Fruit fly (Drosophila melanogaster) whole organism, prepupa: ENCODE results near the gene Itgbn.

Experiments used
- Blimp-1 ChIP-seq: fragments of 200-800 bp; sonication (Bioruptor generic); optimal IDR thresholded peaks from 3 replicates; lab custom pipeline; 2017; ENCODE audit warnings: missing biosample characterization, missing genetic modification characterization, mild to moderate bottlenecking, moderate library complexity, missing genetic modification reagents
- CG10669 ChIP-seq: fragments of 200-800 bp; sonication (Bioruptor generic); optimal IDR thresholded peaks from 3 replicates; lab custom pipeline; 2018; ENCODE audit warnings: missing biosample characterization, mild to moderate bottlenecking, missing genetic modification characterization, moderate library complexity
- CG11294 ChIP-seq: fragments of 200-800 bp; sonication (Bioruptor generic); IDR thresholded peaks from 2 replicates; pipeline ENCODE4 v1.3.6; 2022; ENCODE audit warnings: missing biosample characterization, missing genetic modification characterization
- CG15336 ChIP-seq: fragments of 200-800 bp; sonication (Bioruptor generic); IDR thresholded peaks from 2 replicates; pipeline ENCODE4 v1.3.6; 2022; ENCODE audit warnings: missing biosample characterization, missing genetic modification characterization
- CG1621 ChIP-seq: fragments of 200-800 bp; sonication (Bioruptor generic); optimal IDR thresholded peaks from 3 replicates; lab custom pipeline; 2018; ENCODE audit warnings: missing biosample characterization, mild to moderate bottlenecking, missing genetic modification characterization
- CG3032 ChIP-seq: fragments of 200-800 bp; optimal IDR thresholded peaks from 2 replicates; lab custom pipeline; 2019; ENCODE audit warnings: missing biosample characterization, mild to moderate bottlenecking, missing genetic modification characterization, moderate library complexity
- CG31627 ChIP-seq: fragments of 200-800 bp; sonication (Bioruptor generic); optimal IDR thresholded peaks from 3 replicates; lab custom pipeline; 2016; ENCODE audit warnings: missing biosample characterization, missing genetic modification characterization
- CG32006 ChIP-seq: fragments of 200-800 bp; sonication (Bioruptor generic); optimal IDR thresholded peaks from 3 replicates; lab custom pipeline; 2017; ENCODE audit warnings: missing biosample characterization, mild to moderate bottlenecking, missing genetic modification characterization
- CG3919 ChIP-seq: fragments of 200-800 bp; sonication (Bioruptor generic); optimal IDR thresholded peaks from 3 replicates; lab custom pipeline; 2016; ENCODE audit warnings: missing biosample characterization, missing genetic modification characterization
- CG4318 ChIP-seq: fragments of 200-800 bp; sonication (Bioruptor generic); optimal IDR thresholded peaks from 3 replicates; lab custom pipeline; 2017; ENCODE audit warnings: missing biosample characterization, mild to moderate bottlenecking, missing genetic modification characterization
- CG6854 ChIP-seq: fragments of 200-800 bp; sonication (Bioruptor generic); optimal IDR thresholded peaks from 2 replicates; lab custom pipeline; 2017; ENCODE audit warnings: missing biosample characterization, mild to moderate bottlenecking, missing genetic modification characterization
- CG8119 ChIP-seq: fragments of 200-800 bp; sonication (Bioruptor generic); IDR thresholded peaks from 3 replicates; pipeline ENCODE4 v1.3.6; 2022; ENCODE audit warnings: missing biosample characterization, missing genetic modification characterization
- CG8632 ChIP-seq: fragments of 200-800 bp; sonication (Bioruptor generic); optimal IDR thresholded peaks from 3 replicates; lab custom pipeline; 2016; ENCODE audit warnings: missing biosample characterization, missing genetic modification characterization
- Eip75B ChIP-seq: fragments of 200-800 bp; sonication (Bioruptor generic); optimal IDR thresholded peaks from 3 replicates; lab custom pipeline; 2016; ENCODE audit warnings: missing biosample characterization, missing genetic modification characterization
- Eip78C ChIP-seq: fragments of 200-800 bp; sonication (Bioruptor generic); peaks from one replicate; lab custom pipeline; 2016; ENCODE audit warnings: missing biosample characterization, missing genetic modification characterization
- Ets21C ChIP-seq: fragments of 200-800 bp; sonication (Bioruptor generic); optimal IDR thresholded peaks from 3 replicates; lab custom pipeline; 2016; ENCODE audit warnings: missing biosample characterization, missing genetic modification characterization
- Ets96B ChIP-seq: fragments of 200-800 bp; optimal IDR thresholded peaks from 2 replicates; lab custom pipeline; 2019; ENCODE audit warnings: missing biosample characterization, mild to moderate bottlenecking, missing genetic modification characterization, moderate library complexity
- Hr38 ChIP-seq: sonication (Bioruptor generic); optimal IDR thresholded peaks from 2 replicates; lab custom pipeline; 2016; ENCODE audit warnings: missing biosample characterization, missing genetic modification characterization
- Hr39 ChIP-seq: fragments of 200-800 bp; sonication (Bioruptor generic); optimal IDR thresholded peaks from 2 replicates; lab custom pipeline; 2016; ENCODE audit warnings: missing biosample characterization, missing genetic modification characterization
- Hr4 ChIP-seq: fragments of 200-800 bp; sonication (Bioruptor generic); optimal IDR thresholded peaks from 3 replicates; lab custom pipeline; 2016; ENCODE audit warnings: missing biosample characterization, missing genetic modification characterization
- Lpt ChIP-seq: fragments of 200-800 bp; sonication (Bioruptor generic); optimal IDR thresholded peaks from 3 replicates; lab custom pipeline; 2016; ENCODE audit warnings: missing biosample characterization, missing genetic modification characterization
- Met ChIP-seq: fragments of 200-800 bp; sonication (Bioruptor generic); optimal IDR thresholded peaks from 3 replicates; lab custom pipeline; 2016; ENCODE audit warnings: missing biosample characterization, missing genetic modification characterization
- OdsH ChIP-seq: fragments of 200-800 bp; sonication (Bioruptor generic); optimal IDR thresholded peaks from 3 replicates; lab custom pipeline; 2016; ENCODE audit warnings: missing biosample characterization, missing genetic modification characterization
- Sox14 ChIP-seq: fragments of 200-800 bp; sonication (Bioruptor generic); optimal IDR thresholded peaks from 3 replicates; lab custom pipeline; 2016; ENCODE audit warnings: missing biosample characterization, missing genetic modification characterization
- Sox15 ChIP-seq: fragments of 200-800 bp; sonication (Bioruptor generic); optimal IDR thresholded peaks from 3 replicates; lab custom pipeline; 2016; ENCODE audit warnings: missing biosample characterization, missing genetic modification characterization
- achi ChIP-seq: fragments of 200-800 bp; sonication (Bioruptor generic); optimal IDR thresholded peaks from 3 replicates; lab custom pipeline; 2016; ENCODE audit warnings: missing biosample characterization, missing genetic modification characterization
- cyc ChIP-seq: fragments of 200-800 bp; sonication (Bioruptor generic); optimal IDR thresholded peaks from 3 replicates; lab custom pipeline; 2016; ENCODE audit warnings: missing biosample characterization, missing genetic modification characterization
- dac ChIP-seq: fragments of 200-800 bp; sonication (Bioruptor generic); optimal IDR thresholded peaks from 2 replicates; lab custom pipeline; 2017; ENCODE audit warnings: missing biosample characterization, mild to moderate bottlenecking, missing genetic modification characterization
- eg ChIP-seq: fragments of 200-800 bp; sonication (Bioruptor generic); IDR thresholded peaks from 3 replicates; pipeline ENCODE4 v1.3.6; 2022; ENCODE audit warnings: missing biosample characterization, missing genetic modification characterization
- esn ChIP-seq: fragments of 200-800 bp; sonication (Bioruptor generic); optimal IDR thresholded peaks from 2 replicates; lab custom pipeline; 2016; ENCODE audit warnings: missing biosample characterization, mild to moderate bottlenecking, missing genetic modification characterization, moderate library complexity
- fd59A ChIP-seq: fragments of 200-800 bp; sonication (Bioruptor generic); optimal IDR thresholded peaks from 2 replicates; lab custom pipeline; 2017; ENCODE audit warnings: missing biosample characterization, mild to moderate bottlenecking, missing genetic modification characterization, missing genetic modification reagents
- fkh ChIP-seq: fragments of 200-800 bp; sonication (Bioruptor generic); optimal IDR thresholded peaks from 3 replicates; lab custom pipeline; 2017; ENCODE audit warnings: missing biosample characterization, mild to moderate bottlenecking, missing genetic modification characterization, moderate library complexity
- lz ChIP-seq: fragments of 200-800 bp; sonication (Bioruptor generic); optimal IDR thresholded peaks from 3 replicates; lab custom pipeline; 2016; ENCODE audit warnings: missing biosample characterization, missing genetic modification characterization
- pdm3 ChIP-seq: fragments of 200-800 bp; sonication (Bioruptor generic); optimal IDR thresholded peaks from 3 replicates; lab custom pipeline; 2016; ENCODE audit warnings: missing biosample characterization, missing genetic modification characterization
- salr ChIP-seq, 2 experiments: fragments of 200-800 bp; sonication (Bioruptor generic); optimal IDR thresholded peaks; 3 replicates each; lab custom pipeline; 2016 to 2018; ENCODE audit warnings: missing biosample characterization in 2 of 2, missing genetic modification characterization in 2 of 2, mild to moderate bottlenecking in 1 of 2
- ss ChIP-seq, 2 experiments: fragments of 200-800 bp; sonication (Bioruptor generic); optimal IDR thresholded peaks; 2 replicates in 1 of 2; 3 replicates in 1 of 2; lab custom pipeline; 2017 to 2018; ENCODE audit warnings: mild to moderate bottlenecking in 2 of 2, missing biosample characterization in 2 of 2, missing genetic modification characterization in 2 of 2, moderate library complexity in 1 of 2
- svp ChIP-seq: fragments of 200-800 bp; sonication (Bioruptor generic); peaks from one replicate; lab custom pipeline; 2016; ENCODE audit warnings: missing biosample characterization, missing genetic modification characterization
- topi ChIP-seq: fragments of 200-800 bp; sonication (Bioruptor generic); optimal IDR thresholded peaks from 3 replicates; lab custom pipeline; 2016; ENCODE audit warnings: missing biosample characterization, missing genetic modification characterization
- vri ChIP-seq: fragments of 200-800 bp; sonication (Bioruptor generic); optimal IDR thresholded peaks from 3 replicates; lab custom pipeline; 2016; ENCODE audit warnings: missing biosample characterization, mild to moderate bottlenecking, missing genetic modification characterization

Gene Itgbn

dm6 chr2L:21020015-21020414 is 32.8 kb upstream of the Itgbn start (continued):
- TF ChIP-seq Eip75B (GFP tag; lab: Kevin White, UChicago) (no peak), lz (GFP tag; lab: Kevin White, UChicago) (no peak), CG10669 (GFP tag; lab: Kevin White, UChicago) (peak; percentile 58), cyc (GFP tag; lab: Kevin White, UChicago) (no peak), CG6854 (GFP tag; lab: Kevin White, UChicago) (no peak), CG31627 (no peak), Ets96B (tag; lab: Kevin White, UChicago) (peak; percentile 54), Met (GFP tag; lab: Kevin White, UChicago) (peak; percentile 37), Hr39 (no peak), fd59A (GFP tag; lab: Kevin White, UChicago) (peak; percentile 43), topi (no peak), Hr38 (GFP tag; lab: Kevin White, UChicago) (no peak), pdm3 (no peak), fkh (GFP tag; lab: Kevin White, UChicago) (no peak), Lpt (GFP tag; lab: Kevin White, UChicago) (no peak), vri (GFP tag; lab: Kevin White, UChicago) (no peak), CG1621 (tag; lab: Kevin White, UChicago) (no peak), ss (GFP tag; optimal IDR thresholded peaks at IDR 0.05; lab: Kevin White, UChicago) (peak in 1 of 2 experiments; percentile 44), svp (GFP tag; lab: Kevin White, UChicago) (peak; percentile 72), Ets21C (GFP tag; lab: Kevin White, UChicago) (peak; percentile 7), OdsH (peak; percentile 66), CG3919 (GFP tag; lab: Kevin White, UChicago) (peak; percentile 21), Hr4 (no peak), CG3032 (tag; lab: Kevin White, UChicago) (peak; percentile 54), eg (GFP tag; lab: Robert Waterston, UW) (no peak; the same call in 2 of the 3 replicates)

dm6 chr2L:21024006-21024687 is 28.7 kb upstream of the Itgbn start:
- no peak for TF ChIP-seq Eip75B (GFP tag; lab: Kevin White, UChicago)
- TF ChIP-seq svp (GFP tag; lab: Kevin White, UChicago) = no peak
- peak; percentile 54 for TF ChIP-seq vri (GFP tag; lab: Kevin White, UChicago)
- no peak for TF ChIP-seq dac (GFP tag; lab: Kevin White, UChicago)
- no peak for TF ChIP-seq achi
- TF ChIP-seq CG8632 (GFP tag; lab: Kevin White, UChicago) = no peak
- no peak for TF ChIP-seq CG11294
- TF ChIP-seq OdsH = no peak
- TF ChIP-seq Ets96B (tag; lab: Kevin White, UChicago) = no peak
- TF ChIP-seq Blimp-1 (GFP tag; lab: Kevin White, UChicago) = peak; percentile 97
- TF ChIP-seq esn (GFP tag; lab: Kevin White, UChicago) = no peak
- no peak for TF ChIP-seq CG15336 (GFP tag; lab: Robert Waterston, UW)
- TF ChIP-seq Sox14 (GFP tag; lab: Kevin White, UChicago) = no peak
- TF ChIP-seq fkh (GFP tag; lab: Kevin White, UChicago) = no peak

- 0 out of 3 replicates have a peak, but pooled peaks have one; percentile 37 for TF ChIP-seq CG8119 (GFP tag; lab: Robert Waterston, UW)
- no peak for TF ChIP-seq Sox15 (GFP tag; lab: Kevin White, UChicago)
- TF ChIP-seq Ets96B (tag; lab: Kevin White, UChicago) = no peak
- TF ChIP-seq salr (GFP tag; optimal IDR thresholded peaks at IDR 0.05; lab: Kevin White, UChicago) = no peak
- TF ChIP-seq Hr4 = peak; percentile 27
- peak; percentile 28 for TF ChIP-seq CG4318 (GFP tag; lab: Kevin White, UChicago)
- peak; percentile 42 for TF ChIP-seq Eip78C (GFP tag; lab: Kevin White, UChicago)
- TF ChIP-seq achi = no peak
- TF ChIP-seq CG32006 (GFP tag; lab: Kevin White, UChicago) = peak; percentile 34
Observed at dm6 chr2L:21026597-21026996, 26.2 kb upstream of the Itgbn start.
